Worm (Caenorhabditis elegans): ENCODE data around the gene aldo-2.

DNA sequence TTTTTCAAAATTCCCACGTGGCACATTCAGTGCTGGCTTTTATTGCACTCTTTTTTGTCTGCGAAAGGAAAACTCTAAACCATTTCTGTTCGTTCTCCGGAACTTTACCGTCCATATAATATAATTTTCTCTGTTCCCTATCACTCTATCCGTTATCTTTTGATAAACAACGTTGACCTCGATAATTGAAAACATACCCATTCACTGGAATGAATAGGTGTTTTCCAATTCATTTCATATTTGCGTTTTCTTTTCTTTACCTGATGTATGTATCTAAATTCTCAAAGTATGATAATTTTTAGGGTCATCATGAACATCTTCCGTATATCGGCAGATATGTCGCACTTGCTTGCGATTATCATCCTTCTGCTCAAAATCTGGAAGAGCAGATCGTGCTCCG lies 30.3 kb upstream of the aldo-2 start, which contains the start of gene erd-2.2:
- TF ChIP-seq scrt-1 (GFP tag; IDR thresholded peaks at IDR 0.05) (no peak), flt-1 (GFP tag; IDR thresholded peaks at IDR 0.05) (no peak), hmbx-1 (tag; optimal IDR thresholded peaks at IDR 0.05) (no peak)

Measured in whole organism, early embryonic.